Worm (Caenorhabditis elegans): ENCODE measurements around the gene srt-43.

- TF ChIP-seq W03F9.2 (tag; optimal IDR thresholded peaks at IDR 0.05) = no peak
- TF ChIP-seq dao-5 (tag; optimal IDR thresholded peaks at IDR 0.05) = no peak
Observed at ce11 chrV:12729220-12729619, 39.8 kb upstream of the srt-43 start, which contains the start of gene R11D1.10.
